Fruit fly (Drosophila melanogaster): Measurements from ENCODE around the gene kmg.
A peak's percentile ranks its signal among the peaks of the same experiment; 100 is the strongest.

Gene kmg

DNA sequence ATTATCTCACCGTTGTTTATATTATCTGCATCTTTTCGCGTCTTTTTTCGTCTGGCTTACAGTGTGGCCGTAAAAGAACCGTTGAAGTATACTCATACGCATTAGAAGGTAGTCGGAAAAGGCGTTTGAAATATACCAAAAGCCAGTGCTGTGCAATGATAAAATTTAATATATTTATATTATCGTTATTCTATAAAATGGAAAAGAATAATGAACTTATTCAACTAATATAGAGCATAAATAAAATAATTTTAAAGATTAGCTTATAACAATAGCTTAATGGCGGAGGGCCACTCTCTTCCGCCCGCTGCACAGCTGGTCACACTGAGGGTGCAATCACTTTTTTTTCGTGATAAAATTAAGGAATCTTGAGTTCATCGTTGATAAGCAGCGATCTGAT, 31.6 kb downstream of the kmg start, which contains the start of the genes CG16974 and Edem2:
TSS of gene CG16974 (minus strand) at position 86 of the 400 bp plus-strand sequence.
TSS of gene Edem2 (plus strand) at position 308 of the 400 bp plus-strand sequence.
- TF ChIP-seq GATAd (GFP tag; optimal IDR thresholded peaks at IDR 0.05) (peak; percentile 41), psq (GFP tag; optimal IDR thresholded peaks at IDR 0.05) (peak; percentile 76), Jra (GFP tag; optimal IDR thresholded peaks at IDR 0.05) (no peak), CG9705 (GFP tag; optimal IDR thresholded peaks at IDR 0.05) (peak; percentile 58), h (GFP tag; optimal IDR thresholded peaks at IDR 0.05) (no peak), ey (GFP tag; optimal IDR thresholded peaks at IDR 0.05) (peak; percentile 63), Rel (GFP tag; optimal IDR thresholded peaks at IDR 0.05) (no peak), Rel (tag; optimal IDR thresholded peaks at IDR 0.05) (peak; percentile 72), foxo (GFP tag; optimal IDR thresholded peaks at IDR 0.05) (peak in 1 of 2 experiments; percentile 88), HLH106 (tag; optimal IDR thresholded peaks at IDR 0.05) (no peak), Hr83 (GFP tag; optimal IDR thresholded peaks at IDR 0.05; ENCODE audit: poor library complexity, severe bottlenecking) (peak; percentile 49), sv (GFP tag; optimal IDR thresholded peaks at IDR 0.05) (peak; percentile 63)

- no peak for TF ChIP-seq lola (GFP tag; optimal IDR thresholded peaks at IDR 0.05)
- no peak for TF ChIP-seq sage (GFP tag; optimal IDR thresholded peaks at IDR 0.05)
- no peak for TF ChIP-seq OdsH (GFP tag; optimal IDR thresholded peaks at IDR 0.05)
- TF ChIP-seq usp (GFP tag; optimal IDR thresholded peaks at IDR 0.05), result no peak
- no peak for TF ChIP-seq Dif (GFP tag; optimal IDR thresholded peaks at IDR 0.05; ENCODE audit: partially characterized antibody)
Observed at dm6 chr2L:13195822-13196221, 35.5 kb downstream of the kmg start.

DNA sequence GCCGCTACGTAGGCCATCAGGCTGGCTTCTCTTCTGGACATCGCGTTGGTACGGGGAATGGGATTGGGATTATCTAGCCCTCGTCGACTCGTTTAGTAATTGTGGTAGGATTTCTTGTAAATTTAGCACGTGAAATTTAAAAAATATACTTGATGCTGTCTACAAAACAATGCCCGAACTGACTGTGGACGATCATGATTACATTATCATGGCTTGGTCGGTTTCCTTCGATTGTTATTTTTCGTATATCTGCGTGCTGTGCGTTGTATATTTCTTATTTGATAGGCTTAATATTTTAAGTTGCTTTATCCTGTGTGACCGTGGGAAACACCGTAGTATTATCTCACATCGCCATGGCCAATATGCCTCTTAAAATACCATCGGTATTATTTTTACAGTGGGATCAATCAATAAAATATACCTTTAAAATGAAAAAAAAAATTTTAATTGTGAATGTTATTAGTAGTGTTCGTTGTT, 42.7 kb downstream of the kmg start, which contains the start of gene CG16972:
TSS of gene CG16972 (minus strand) at position 336 of the 477 bp plus-strand sequence.
- no peak for TF ChIP-seq Rel (GFP tag; optimal IDR thresholded peaks at IDR 0.05)
- TF ChIP-seq Rel (tag; optimal IDR thresholded peaks at IDR 0.05), result peak; percentile 76
- TF ChIP-seq tai (GFP tag; optimal IDR thresholded peaks at IDR 0.05), result no peak

- TF ChIP-seq ey (GFP tag; optimal IDR thresholded peaks at IDR 0.05) (no peak), dsf (GFP tag; optimal IDR thresholded peaks at IDR 0.05; ENCODE audit: borderline replicate concordance) (no peak), usp (GFP tag; optimal IDR thresholded peaks at IDR 0.05) (no peak), lola (GFP tag; optimal IDR thresholded peaks at IDR 0.05) (no peak), Rel (GFP tag; optimal IDR thresholded peaks at IDR 0.05) (no peak), Rel (tag; optimal IDR thresholded peaks at IDR 0.05) (peak; percentile 53), h (GFP tag; optimal IDR thresholded peaks at IDR 0.05) (peak; percentile 47), rgr (GFP tag; optimal IDR thresholded peaks at IDR 0.05) (no peak), brk (GFP tag; optimal IDR thresholded peaks at IDR 0.05) (no peak), CG32264 (GFP tag; optimal IDR thresholded peaks at IDR 0.05) (no peak), jim (GFP tag; optimal IDR thresholded peaks at IDR 0.05) (no peak), Dfd (GFP tag; optimal IDR thresholded peaks at IDR 0.05) (no peak), dmrt93B (GFP tag; optimal IDR thresholded peaks at IDR 0.05) (no peak), Jra (GFP tag; optimal IDR thresholded peaks at IDR 0.05) (no peak), Dif (GFP tag; optimal IDR thresholded peaks at IDR 0.05; ENCODE audit: partially characterized antibody) (peak; percentile 51), woc (GFP tag; optimal IDR thresholded peaks at IDR 0.05) (no peak), CrebA (GFP tag; optimal IDR thresholded peaks at IDR 0.05; ENCODE audit: borderline replicate concordance) (no peak), br (GFP tag; optimal IDR thresholded peaks at IDR 0.05) (no peak), Hr78 (GFP tag; optimal IDR thresholded peaks at IDR 0.05) (no peak), Mio (GFP tag; optimal IDR thresholded peaks at IDR 0.05) (no peak), Myc (optimal IDR thresholded peaks at IDR 0.05) (no peak), foxo (GFP tag; optimal IDR thresholded peaks at IDR 0.05) (no peak), Abd-B (GFP tag; optimal IDR thresholded peaks at IDR 0.05) (no peak), tai (GFP tag; optimal IDR thresholded peaks at IDR 0.05) (no peak), sage (GFP tag; optimal IDR thresholded peaks at IDR 0.05) (no peak), Hnf4 (GFP tag; optimal IDR thresholded peaks at IDR 0.05) (no peak), HLH106 (tag; optimal IDR thresholded peaks at IDR 0.05) (no peak), psq (GFP tag; optimal IDR thresholded peaks at IDR 0.05) (peak; percentile 43), CG9705 (GFP tag; optimal IDR thresholded peaks at IDR 0.05) (no peak), dl (GFP tag; optimal IDR thresholded peaks at IDR 0.05; ENCODE audit: insufficient read depth in 1 of 2, partially characterized antibody in 2 of 2) (peak in 1 of 2 experiments; percentile 17), Hr83 (GFP tag; optimal IDR thresholded peaks at IDR 0.05; ENCODE audit: poor library complexity, severe bottlenecking) (no peak), Sp1 (GFP tag; optimal IDR thresholded peaks at IDR 0.05) (peak; percentile 30)
Observed at dm6 chr2L:13203437-13204137, 43.3 kb downstream of the kmg start, which contains the start of gene Pect. Gene Pect, plus strand, starts transcription at chr2L:13203762.
